Worm (Caenorhabditis elegans): ENCODE measurements around the gene F10C1.8.

DNA sequence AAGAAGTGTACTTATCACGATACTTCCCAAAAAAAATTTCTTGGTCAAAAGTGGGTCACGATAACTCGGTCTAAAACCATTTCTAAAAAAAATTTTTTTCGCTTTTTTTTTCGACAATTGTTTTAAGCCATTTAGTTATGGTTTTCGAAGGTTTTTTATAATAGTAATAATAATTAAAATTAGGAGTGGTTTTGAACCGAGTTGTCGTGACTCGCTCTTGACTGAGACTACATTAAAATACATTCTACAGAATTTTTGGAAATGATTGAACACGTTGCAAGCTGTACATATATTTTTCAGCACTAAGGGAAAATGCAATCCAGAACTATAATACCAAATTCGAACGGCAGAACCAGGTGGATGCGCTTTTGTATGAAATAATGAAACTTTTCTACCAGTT lies at the start of gene F10C1.8:
- TF ChIP-seq Y48G9A.11 (GFP tag; IDR thresholded peaks at IDR 0.05) = no peak
- TF ChIP-seq zfp-3 (GFP tag; conservative IDR thresholded peaks at IDR 0.05) = no peak
- TF ChIP-seq fkh-10 (GFP tag; optimal IDR thresholded peaks at IDR 0.05) = no peak
